Fruit fly (Drosophila melanogaster) whole organism, adult: ENCODE measurements around the gene CG7006.
A peak's percentile ranks its signal among the peaks of the same experiment; 100 is the strongest.

Experiments used
- CG11617 ChIP-seq: fragments of 200-800 bp; sonication (Bioruptor generic); optimal IDR thresholded peaks from 2 replicates; lab custom pipeline; 2017; ENCODE audit warnings: mild to moderate bottlenecking, missing biosample characterization, missing genetic modification reagents, missing genetic modification characterization
- CG14711 ChIP-seq: fragments of 200-800 bp; sonication (Bioruptor generic); optimal IDR thresholded peaks from 2 replicates; lab custom pipeline; 2018; ENCODE audit warnings: missing biosample characterization, mild to moderate bottlenecking, missing genetic modification characterization, moderate library complexity
- CG1620 ChIP-seq: fragments of 200-800 bp; sonication (Bioruptor generic); optimal IDR thresholded peaks from 2 replicates; lab custom pipeline; 2016; ENCODE audit warnings: missing biosample characterization, missing genetic modification characterization
- CG33017 ChIP-seq: fragments of 200-800 bp; sonication (Bioruptor generic); optimal IDR thresholded peaks from 2 replicates; lab custom pipeline; 2018; ENCODE audit warnings: missing biosample characterization, mild to moderate bottlenecking, missing genetic modification characterization, moderate library complexity
- CG5204 ChIP-seq: fragments of 200-800 bp; sonication (Bioruptor generic); optimal IDR thresholded peaks from 2 replicates; lab custom pipeline; 2016; ENCODE audit warnings: missing biosample characterization, missing genetic modification characterization
- CG7045 ChIP-seq: fragments of 200-800 bp; sonication (Bioruptor generic); optimal IDR thresholded peaks from 2 replicates; lab custom pipeline; 2017; ENCODE audit warnings: missing biosample characterization, mild to moderate bottlenecking, missing genetic modification characterization
- Clk ChIP-seq: fragments of 200-800 bp; sonication (Bioruptor generic); optimal IDR thresholded peaks from 2 replicates; lab custom pipeline; 2017; ENCODE audit warnings: missing biosample characterization, missing genetic modification characterization
- Hr96 ChIP-seq: fragments of 200-800 bp; sonication (Bioruptor generic); optimal IDR thresholded peaks from 2 replicates; lab custom pipeline; 2016; ENCODE audit warnings: missing biosample characterization, missing genetic modification characterization
- bab1 ChIP-seq: fragments of 200-800 bp; sonication (Bioruptor generic); optimal IDR thresholded peaks from 3 replicates; lab custom pipeline; 2019; ENCODE audit warnings: missing biosample characterization, mild to moderate bottlenecking, missing genetic modification characterization, moderate library complexity
- cic ChIP-seq: fragments of 200-800 bp; sonication (Bioruptor generic); optimal IDR thresholded peaks from 2 replicates; lab custom pipeline; 2017; ENCODE audit warnings: missing biosample characterization, mild to moderate bottlenecking, missing genetic modification characterization, moderate library complexity
- cnc ChIP-seq, 2 experiments: fragments of >200 bp; optimal IDR thresholded peaks; 2 replicates each; lab custom pipeline; 2017
- kay ChIP-seq: fragments of 200-800 bp; sonication (Bioruptor generic); peaks from one replicate; lab custom pipeline; 2016; ENCODE audit warnings: missing biosample characterization, missing genetic modification characterization, borderline replicate concordance
- ovo ChIP-seq: fragments of 200-800 bp; sonication (Bioruptor generic); optimal IDR thresholded peaks from 2 replicates; lab custom pipeline; 2016; ENCODE audit warnings: missing biosample characterization, missing genetic modification characterization

DNA sequence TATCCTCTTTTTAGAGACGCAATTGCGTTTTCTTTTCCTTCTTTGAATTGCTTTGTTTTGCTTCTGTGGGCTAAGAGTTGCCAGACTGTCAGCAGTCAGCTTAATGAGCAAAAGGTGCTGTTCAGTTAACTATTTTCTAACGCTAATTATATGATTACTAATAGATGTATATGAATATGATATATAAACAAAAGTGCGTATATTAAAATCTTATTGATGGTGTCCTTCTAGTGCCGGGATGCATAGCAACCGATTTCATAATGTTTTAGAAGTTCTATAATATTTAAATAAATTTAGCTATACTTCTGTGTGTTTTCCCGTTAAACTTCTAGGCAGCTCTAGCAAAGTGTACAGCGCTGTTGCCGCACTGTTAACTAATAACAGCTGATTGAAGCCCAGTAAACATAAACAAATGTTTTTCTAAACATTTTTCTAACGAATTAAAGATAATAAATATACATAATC, 20.5 kb upstream of the CG7006 start, which contains the start of the genes Kaz and CG43273:
- TF ChIP-seq kay (GFP tag; lab: Kevin White, UChicago) (peak; percentile 62), CG33017 (tag; lab: Kevin White, UChicago) (peak; percentile 37), ovo (GFP tag; lab: Kevin White, UChicago) (peak; percentile 46), CG11617 (GFP tag; lab: Kevin White, UChicago) (peak; percentile 54), Hr96 (no peak), CG14711 (tag; lab: Kevin White, UChicago) (peak; percentile 67), cnc (optimal IDR thresholded peaks at IDR 0.05; lab: Kevin White, UChicago) (no peak), Clk (GFP tag; lab: Kevin White, UChicago) (no peak), CG1620 (GFP tag; lab: Kevin White, UChicago) (peak; percentile 67), CG7045 (GFP tag; lab: Kevin White, UChicago) (peak; percentile 41), CG5204 (peak; percentile 40), cic (GFP tag; lab: Kevin White, UChicago) (no peak), bab1 (GFP tag; lab: Kevin White, UChicago) (peak; percentile 76)
